Fruit fly (Drosophila melanogaster) whole organism, embryonic: ENCODE data around the gene Sbp2.

Source experiments
- Adf1 ChIP-seq: fragments of 200-800 bp; sonication (Bioruptor generic); IDR thresholded peaks from 2 replicates; pipeline ENCODE4 v1.3.6; 2022; ENCODE audit warnings: missing biosample characterization, missing genetic modification characterization
- Atf6 ChIP-seq: fragments of 200-800 bp; sonication (Bioruptor generic); IDR thresholded peaks from 2 replicates; pipeline ENCODE4 v1.3.6; 2022; ENCODE audit warnings: missing biosample characterization, missing genetic modification characterization
- Bteb2 ChIP-seq: fragments of 200-800 bp; sonication (Bioruptor generic); optimal IDR thresholded peaks from 2 replicates; lab custom pipeline; 2016; ENCODE audit warnings: missing biosample characterization, missing genetic modification characterization
- CG10543 ChIP-seq: fragments of 200-800 bp; sonication (Bioruptor generic); optimal IDR thresholded peaks from 3 replicates; lab custom pipeline; 2017; ENCODE audit warnings: missing biosample characterization, mild to moderate bottlenecking, missing genetic modification characterization, moderate library complexity
- CG10565 ChIP-seq: fragments of 200-800 bp; sonication (Bioruptor generic); optimal IDR thresholded peaks from 3 replicates; lab custom pipeline; 2016; ENCODE audit warnings: missing biosample characterization, mild to moderate bottlenecking, missing genetic modification characterization
- CG11398 ChIP-seq: fragments of 200-800 bp; sonication (Bioruptor generic); optimal IDR thresholded peaks from 2 replicates; lab custom pipeline; 2016; ENCODE audit warnings: missing biosample characterization, missing genetic modification characterization
- CG13123 ChIP-seq: fragments of 200-800 bp; sonication (Bioruptor generic); optimal IDR thresholded peaks from 2 replicates; lab custom pipeline; 2016; ENCODE audit warnings: missing biosample characterization, missing genetic modification characterization
- CG15011 ChIP-seq: fragments of 200-800 bp; sonication (Bioruptor generic); optimal IDR thresholded peaks from 3 replicates; lab custom pipeline; 2018; ENCODE audit warnings: missing biosample characterization, mild to moderate bottlenecking, missing genetic modification characterization
- CG17328 ChIP-seq: fragments of 200-800 bp; sonication (Bioruptor generic); IDR thresholded peaks from 2 replicates; pipeline ENCODE4 v1.3.6; 2022; ENCODE audit warnings: missing biosample characterization, missing genetic modification characterization
- CG18011 ChIP-seq: fragments of 200-800 bp; sonication (Bioruptor generic); optimal IDR thresholded peaks from 2 replicates; lab custom pipeline; 2017; ENCODE audit warnings: missing biosample characterization, missing genetic modification characterization, mild to moderate bottlenecking, moderate library complexity, missing genotype
- CG3407 ChIP-seq: fragments of 200-800 bp; sonication (Bioruptor generic); optimal IDR thresholded peaks from 2 replicates; lab custom pipeline; 2018; ENCODE audit warnings: missing biosample characterization, mild to moderate bottlenecking, missing genetic modification characterization
- CG4404 ChIP-seq: fragments of 200-800 bp; sonication (Bioruptor generic); IDR thresholded peaks from 2 replicates; pipeline ENCODE4 v1.3.6; 2022; ENCODE audit warnings: missing biosample characterization, missing genetic modification characterization
- CG6791 ChIP-seq: fragments of 200-800 bp; sonication (Bioruptor generic); IDR thresholded peaks from 3 replicates; pipeline ENCODE4 v1.3.6; 2022; ENCODE audit warnings: missing biosample characterization, missing genetic modification characterization; ENCODE audit not compliant: partially characterized antibody
- CG7786 ChIP-seq: fragments of 200-800 bp; sonication (Bioruptor generic); optimal IDR thresholded peaks from 2 replicates; lab custom pipeline; 2016; ENCODE audit warnings: missing biosample characterization, missing genetic modification characterization
- CG7839 ChIP-seq: fragments of 200-800 bp; sonication (Bioruptor generic); optimal IDR thresholded peaks from 3 replicates; lab custom pipeline; 2018; ENCODE audit warnings: missing biosample characterization, mild to moderate bottlenecking, missing genetic modification characterization, moderate library complexity
- CG8281 ChIP-seq: fragments of 200-800 bp; sonication (Bioruptor generic); optimal IDR thresholded peaks from 2 replicates; lab custom pipeline; 2018; ENCODE audit warnings: missing biosample characterization, mild to moderate bottlenecking, missing genetic modification characterization, moderate library complexity
- CG8944 ChIP-seq: fragments of 200-800 bp; sonication (Bioruptor generic); optimal IDR thresholded peaks from 3 replicates; lab custom pipeline; 2016; ENCODE audit warnings: missing biosample characterization, missing genetic modification characterization
- CG9797 ChIP-seq: fragments of 200-800 bp; sonication (Bioruptor generic); optimal IDR thresholded peaks from 3 replicates; lab custom pipeline; 2018; ENCODE audit warnings: missing biosample characterization, mild to moderate bottlenecking, missing genetic modification characterization
- CTCF ChIP-seq: fragments of 200-800 bp; sonication (Bioruptor generic); optimal IDR thresholded peaks from 2 replicates; lab custom pipeline; 2017; ENCODE audit warnings: missing biosample characterization, mild to moderate bottlenecking, missing genetic modification characterization, moderate library complexity
- D19A ChIP-seq: fragments of 200-800 bp; optimal IDR thresholded peaks from 3 replicates; lab custom pipeline; 2019; ENCODE audit warnings: missing biosample characterization, mild to moderate bottlenecking, missing genetic modification characterization, moderate library complexity
- Dll ChIP-seq: fragments of 200-800 bp; sonication (Bioruptor generic); IDR thresholded peaks from 4 replicates; pipeline ENCODE4 v1.3.6; 2022; ENCODE audit warnings: missing biosample characterization, missing genetic modification characterization; ENCODE audit not compliant: partially characterized antibody
- H15 ChIP-seq: fragments of 200-800 bp; sonication (Bioruptor generic); IDR thresholded peaks from 3 replicates; pipeline ENCODE4 v1.3.6; 2022; ENCODE audit warnings: missing biosample characterization, missing genetic modification characterization
- HLHmδ ChIP-seq: fragments of 200-800 bp; sonication (Bioruptor generic); optimal IDR thresholded peaks from 2 replicates; lab custom pipeline; 2018; ENCODE audit warnings: missing biosample characterization, mild to moderate bottlenecking, missing genetic modification characterization, moderate library complexity
- Hr3 ChIP-seq: fragments of 200-800 bp; sonication (Bioruptor generic); optimal IDR thresholded peaks from 3 replicates; lab custom pipeline; 2016; ENCODE audit warnings: missing biosample characterization, missing genetic modification characterization
- Hr51 ChIP-seq, 2 experiments: fragments of 200-800 bp; sonication (Bioruptor generic); optimal IDR thresholded peaks; 2 replicates in 1 of 2; 3 replicates in 1 of 2; lab custom pipeline; 2016 to 2018; ENCODE audit warnings: missing biosample characterization in 2 of 2, missing genetic modification characterization in 2 of 2, mild to moderate bottlenecking in 1 of 2, moderate library complexity in 1 of 2
- Kr ChIP-seq: fragments of 200-800 bp; sonication (Bioruptor generic); optimal IDR thresholded peaks from 2 replicates; lab custom pipeline; 2017; ENCODE audit warnings: missing biosample characterization, mild to moderate bottlenecking, missing genetic modification characterization
- Mrtf ChIP-seq: fragments of 200-800 bp; sonication (Bioruptor generic); IDR thresholded peaks from 3 replicates; pipeline ENCODE4 v1.3.6; 2022; ENCODE audit warnings: missing biosample characterization, missing genetic modification characterization
- NFAT ChIP-seq: fragments of 200-800 bp; sonication (Bioruptor generic); IDR thresholded peaks from 2 replicates; pipeline ENCODE4 v1.3.6; 2022; ENCODE audit warnings: missing biosample characterization, missing genetic modification characterization
- ab ChIP-seq: fragments of 200-800 bp; sonication (Bioruptor generic); optimal IDR thresholded peaks from 2 replicates; lab custom pipeline; 2016; ENCODE audit warnings: missing biosample characterization, missing genetic modification characterization
- bcd ChIP-seq: fragments of 200-800 bp; sonication (Bioruptor generic); optimal IDR thresholded peaks from 2 replicates; lab custom pipeline; 2017; ENCODE audit warnings: missing biosample characterization, mild to moderate bottlenecking, missing genetic modification characterization
- caup ChIP-seq: fragments of 200-800 bp; sonication (Bioruptor generic); optimal IDR thresholded peaks from 3 replicates; lab custom pipeline; 2017; ENCODE audit warnings: missing biosample characterization, mild to moderate bottlenecking, missing genetic modification characterization, moderate library complexity; ENCODE audit not compliant: severe bottlenecking
- da ChIP-seq: fragments of 200-800 bp; sonication (Bioruptor generic); optimal IDR thresholded peaks from 2 replicates; lab custom pipeline; 2016; ENCODE audit warnings: missing biosample characterization, missing genetic modification characterization
- dmrt11E ChIP-seq: fragments of 200-800 bp; sonication (Bioruptor generic); optimal IDR thresholded peaks from 3 replicates; lab custom pipeline; 2018; ENCODE audit warnings: missing biosample characterization, mild to moderate bottlenecking, missing genetic modification characterization, moderate library complexity
- en ChIP-seq: fragments of 200-800 bp; sonication (Bioruptor generic); optimal IDR thresholded peaks from 2 replicates; lab custom pipeline; 2016; ENCODE audit warnings: missing biosample characterization, missing genetic modification characterization
- esg ChIP-seq: fragments of 200-800 bp; sonication (Bioruptor generic); conservative IDR thresholded peaks from 2 replicates; pipeline ENCODE4 v1.3.6; 2022; ENCODE audit warnings: missing biosample characterization, missing genetic modification characterization
- exex ChIP-seq: fragments of 200-800 bp; sonication (Bioruptor generic); optimal IDR thresholded peaks from 4 replicates; lab custom pipeline; 2018; ENCODE audit warnings: missing biosample characterization, mild to moderate bottlenecking, missing genetic modification characterization, moderate library complexity
- fd64A ChIP-seq: fragments of 200-800 bp; sonication (Bioruptor generic); optimal IDR thresholded peaks from 3 replicates; lab custom pipeline; 2018; ENCODE audit warnings: missing biosample characterization, mild to moderate bottlenecking, missing genetic modification characterization
- gce ChIP-seq: fragments of 200-800 bp; sonication (Bioruptor generic); IDR thresholded peaks from 3 replicates; pipeline ENCODE4 v1.3.6; 2022; ENCODE audit warnings: missing biosample characterization, missing genetic modification characterization
- grn ChIP-seq: fragments of 200-800 bp; sonication (Bioruptor generic); optimal IDR thresholded peaks from 3 replicates; lab custom pipeline; 2017; ENCODE audit warnings: missing biosample characterization, missing genetic modification characterization
- gro ChIP-seq: fragments of 200-800 bp; sonication (Bioruptor generic); optimal IDR thresholded peaks from 2 replicates; lab custom pipeline; 2016; ENCODE audit warnings: missing biosample characterization, missing genetic modification characterization
- jumu ChIP-seq: fragments of 200-800 bp; sonication (Bioruptor generic); optimal IDR thresholded peaks from 3 replicates; lab custom pipeline; 2016; ENCODE audit warnings: missing biosample characterization, missing genetic modification characterization
- kah ChIP-seq: fragments of 200-800 bp; sonication (Bioruptor generic); optimal IDR thresholded peaks from 2 replicates; lab custom pipeline; 2018; ENCODE audit warnings: missing biosample characterization, mild to moderate bottlenecking, missing genetic modification characterization
- kay ChIP-seq: fragments of 200-800 bp; sonication (Bioruptor generic); optimal IDR thresholded peaks from 2 replicates; lab custom pipeline; 2016; ENCODE audit warnings: missing biosample characterization, missing genetic modification characterization
- lola ChIP-seq, 3 experiments: fragments of >200 bp in 2 of 3; fragments of 200-800 bp in 1 of 3; sonication (Bioruptor generic) in 1 of 3; optimal IDR thresholded peaks; 2 replicates each; lab custom pipeline; 2017 to 2019; ENCODE audit warnings: missing biosample characterization in 3 of 3, missing genetic modification characterization in 3 of 3, mild to moderate bottlenecking in 1 of 3, moderate library complexity in 1 of 3
- nerfin-1 ChIP-seq: fragments of 200-800 bp; sonication (Bioruptor generic); optimal IDR thresholded peaks from 3 replicates; lab custom pipeline; 2019; ENCODE audit warnings: missing biosample characterization, mild to moderate bottlenecking, missing genetic modification characterization, moderate library complexity
- pb ChIP-seq: fragments of 200-800 bp; sonication (Bioruptor generic); optimal IDR thresholded peaks from 3 replicates; lab custom pipeline; 2016; ENCODE audit warnings: missing biosample characterization, missing genetic modification characterization
- pho ChIP-seq: fragments of 200-800 bp; sonication (Bioruptor generic); optimal IDR thresholded peaks from 2 replicates; lab custom pipeline; 2016; ENCODE audit warnings: missing biosample characterization, missing genetic modification characterization
- pros ChIP-seq: fragments of 200-800 bp; sonication (Bioruptor generic); optimal IDR thresholded peaks from 3 replicates; lab custom pipeline; 2019; ENCODE audit warnings: missing biosample characterization, mild to moderate bottlenecking, missing genetic modification characterization, moderate library complexity
- tio ChIP-seq: fragments of 200-800 bp; sonication (Bioruptor generic); optimal IDR thresholded peaks from 2 replicates; lab custom pipeline; 2017; ENCODE audit warnings: missing biosample characterization, missing genetic modification characterization, inconsistent platforms
- zen2 ChIP-seq: fragments of 200-800 bp; sonication (Bioruptor generic); IDR thresholded peaks from 3 replicates; pipeline ENCODE4 v1.3.6; 2022; ENCODE audit warnings: missing biosample characterization, missing genetic modification characterization; ENCODE audit not compliant: partially characterized antibody
- zfh2 ChIP-seq: fragments of 200-800 bp; sonication (Bioruptor generic); optimal IDR thresholded peaks from 2 replicates; lab custom pipeline; 2016; ENCODE audit warnings: missing biosample characterization, missing genetic modification characterization

The Sbp2 gene

DNA sequence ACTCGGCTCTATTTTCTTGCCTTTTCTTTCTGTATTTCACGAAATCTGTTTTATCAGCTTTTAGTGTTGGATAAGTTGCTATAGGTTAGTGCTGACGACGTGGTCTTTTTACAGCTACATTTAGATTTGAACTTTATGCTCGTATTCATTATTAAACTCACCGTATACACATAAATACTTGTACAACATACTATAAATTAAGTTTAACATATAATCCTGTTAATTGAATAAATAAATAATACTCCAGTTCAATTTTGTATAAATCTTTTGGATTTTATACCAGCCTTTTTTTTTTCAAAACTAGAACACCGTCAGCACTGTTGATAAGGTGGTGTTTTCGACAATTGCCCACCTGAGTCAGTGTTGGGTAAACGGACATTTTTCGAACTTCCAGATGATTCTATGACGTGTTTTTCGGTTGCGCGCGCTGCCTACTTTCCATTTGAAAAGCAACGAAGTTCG, 5.0 kb downstream of the Sbp2 start, which contains the start of gene BI-1 (continued):
- TF ChIP-seq jumu (GFP tag; lab: Kevin White, UChicago), result peak; percentile 15
- peak; percentile 70 for TF ChIP-seq kah
- TF ChIP-seq CG3407 (GFP tag; lab: Kevin White, UChicago), result peak; percentile 9
- TF ChIP-seq CG10565 (GFP tag; lab: Kevin White, UChicago), result no peak
- TF ChIP-seq pb, result no peak
- TF ChIP-seq gro (GFP tag; lab: Kevin White, UChicago), result peak; percentile 54
- TF ChIP-seq CG10543 (GFP tag; lab: Kevin White, UChicago), result peak; percentile 78
- TF ChIP-seq D19A (tag; lab: Kevin White, UChicago), result no peak
- TF ChIP-seq caup (GFP tag; lab: Kevin White, UChicago), result peak; percentile 76
- TF ChIP-seq grn (GFP tag; lab: Kevin White, UChicago), result no peak
- no peak for TF ChIP-seq CG6791 (GFP tag; lab: Robert Waterston, UW)
- no peak; the same call in 2 of the 3 replicates for TF ChIP-seq zen2
- no peak for TF ChIP-seq Mrtf
- TF ChIP-seq pros (GFP tag; lab: Kevin White, UChicago), result no peak
- no peak for TF ChIP-seq Bteb2 (GFP tag; lab: Kevin White, UChicago)
- TF ChIP-seq Atf6, result no peak; the same call in 1 of the 2 replicates
- no peak for TF ChIP-seq Dll (GFP tag; lab: Robert Waterston, UW)
- peak; percentile 74 for TF ChIP-seq bcd (GFP tag; lab: Kevin White, UChicago)
- TF ChIP-seq exex (tag; lab: Kevin White, UChicago), result peak; percentile 54
- TF ChIP-seq dmrt11E (tag; lab: Kevin White, UChicago), result peak; percentile 60
- TF ChIP-seq Adf1, result 0 out of 2 replicates have a peak, but pooled peaks have one; percentile 18
- peak; percentile 80 for TF ChIP-seq kay (GFP tag; lab: Kevin White, UChicago)
- no peak for TF ChIP-seq Kr (GFP tag; lab: Kevin White, UChicago)
- TF ChIP-seq CG9797 (GFP tag; lab: Kevin White, UChicago), result no peak
- peak in 1 of 3 experiments; percentile 50 for TF ChIP-seq lola (GFP tag; optimal IDR thresholded peaks at IDR 0.05; lab: Kevin White, UChicago)
- peak; percentile 60 for TF ChIP-seq CG4404 (GFP tag; lab: Robert Waterston, UW)
- peak; percentile 29; the same call in 1 of the 2 replicates for TF ChIP-seq CG17328 (GFP tag; lab: Robert Waterston, UW)
- no peak for TF ChIP-seq da
- TF ChIP-seq HLHmδ, result no peak
- TF ChIP-seq CG15011 (GFP tag; lab: Kevin White, UChicago), result no peak
- no peak for TF ChIP-seq H15 (GFP tag; lab: Robert Waterston, UW)
- peak; percentile 49 for TF ChIP-seq CG18011 (GFP tag; lab: Kevin White, UChicago)
- TF ChIP-seq CTCF (GFP tag; lab: Kevin White, UChicago), result peak; percentile 22
- peak; percentile 57 for TF ChIP-seq Hr3 (GFP tag; lab: Kevin White, UChicago)
- TF ChIP-seq CG7839 (tag; lab: Kevin White, UChicago), result peak; percentile 74
- no peak for TF ChIP-seq CG13123 (GFP tag; lab: Kevin White, UChicago)
- peak; percentile 70 for TF ChIP-seq nerfin-1 (tag; lab: Kevin White, UChicago)
- TF ChIP-seq esg, result no peak
- TF ChIP-seq Hr51 (GFP tag; optimal IDR thresholded peaks at IDR 0.05; lab: Kevin White, UChicago), result peak in 1 of 2 experiments; percentile 5
- no peak for TF ChIP-seq CG7786 (GFP tag; lab: Kevin White, UChicago)
- no peak for TF ChIP-seq ab
- no peak for TF ChIP-seq en
- TF ChIP-seq gce (GFP tag; lab: Robert Waterston, UW), result no peak
- TF ChIP-seq fd64A, result no peak
- TF ChIP-seq pho, result no peak
- no peak for TF ChIP-seq CG11398 (GFP tag; lab: Kevin White, UChicago)
- TF ChIP-seq zfh2 (GFP tag; lab: Kevin White, UChicago), result peak; percentile 78
- TF ChIP-seq CG8281, result no peak
- no peak for TF ChIP-seq tio (GFP tag; lab: Kevin White, UChicago)
- no peak for TF ChIP-seq CG8944 (GFP tag; lab: Kevin White, UChicago)
- TF ChIP-seq NFAT (GFP tag; lab: Robert Waterston, UW), result no peak
